ENCODE assay signal across 1 fruit fly cellular context in genomic region chr3R:11456539-11456938, dm6.
A peak's percentile ranks its signal among the peaks of the same experiment; 100 is the strongest.
TF ChIP-seq lines count a peak whose summit lies in the region.

No protein-coding gene starts in this region.

TF ChIP-seq in whole organism, prepupa, 60 proteins besides CTCF, POLR2A, EP300 and RAD21 (continued from another document):
- no peak for TF ChIP-seq Lpt (GFP tag; optimal IDR thresholded peaks at IDR 0.05; lab: Kevin White, UChicago)
- no peak for TF ChIP-seq CG4318 (GFP tag; optimal IDR thresholded peaks at IDR 0.05; lab: Kevin White, UChicago)
- no peak for TF ChIP-seq fd85E (GFP tag; optimal IDR thresholded peaks at IDR 0.05; lab: Kevin White, UChicago)
- no peak for TF ChIP-seq Sox15 (GFP tag; optimal IDR thresholded peaks at IDR 0.05; lab: Kevin White, UChicago)
- TF ChIP-seq CG6792 (GFP tag; optimal IDR thresholded peaks at IDR 0.05; lab: Kevin White, UChicago) = peak; percentile 21
- no peak for TF ChIP-seq lz (GFP tag; optimal IDR thresholded peaks at IDR 0.05; lab: Kevin White, UChicago)
- no peak for TF ChIP-seq Sox14 (GFP tag; optimal IDR thresholded peaks at IDR 0.05; lab: Kevin White, UChicago)
- TF ChIP-seq achi (GFP tag; optimal IDR thresholded peaks at IDR 0.05; lab: Kevin White, UChicago) = no peak
- no peak for TF ChIP-seq cyc (GFP tag; optimal IDR thresholded peaks at IDR 0.05; lab: Kevin White, UChicago)
- TF ChIP-seq eg (GFP tag; IDR thresholded peaks at IDR 0.05; lab: Robert Waterston, UW) = no peak
- peak; percentile 17 for TF ChIP-seq CG32006 (GFP tag; optimal IDR thresholded peaks at IDR 0.05; lab: Kevin White, UChicago)
- TF ChIP-seq Eip75B (GFP tag; optimal IDR thresholded peaks at IDR 0.05; lab: Kevin White, UChicago) = no peak
- no peak for TF ChIP-seq OdsH (GFP tag; optimal IDR thresholded peaks at IDR 0.05; lab: Kevin White, UChicago)
- no peak for TF ChIP-seq salr (GFP tag; optimal IDR thresholded peaks at IDR 0.05; lab: Kevin White, UChicago)
- no peak for TF ChIP-seq Hr39 (GFP tag; optimal IDR thresholded peaks at IDR 0.05; lab: Kevin White, UChicago)
- TF ChIP-seq topi (GFP tag; optimal IDR thresholded peaks at IDR 0.05; lab: Kevin White, UChicago) = no peak
- peak; percentile 12 for TF ChIP-seq pdm3 (GFP tag; optimal IDR thresholded peaks at IDR 0.05; lab: Kevin White, UChicago)
- TF ChIP-seq Eip93F (GFP tag; optimal IDR thresholded peaks at IDR 0.05; lab: Kevin White, UChicago) = no peak
- TF ChIP-seq Ets21C (GFP tag; optimal IDR thresholded peaks at IDR 0.05; lab: Kevin White, UChicago) = no peak
- peak; percentile 11 for TF ChIP-seq Smox (GFP tag; optimal IDR thresholded peaks at IDR 0.05; lab: Kevin White, UChicago)
- TF ChIP-seq CG6276 (GFP tag; optimal IDR thresholded peaks at IDR 0.05; lab: Kevin White, UChicago) = no peak
- peak; percentile 5 to 46 for TF ChIP-seq ss (GFP tag; optimal IDR thresholded peaks at IDR 0.05; lab: Kevin White, UChicago)
- TF ChIP-seq CG8632 (GFP tag; optimal IDR thresholded peaks at IDR 0.05; lab: Kevin White, UChicago) = peak; percentile 33
- peak; percentile 7 for TF ChIP-seq acj6 (GFP tag; optimal IDR thresholded peaks at IDR 0.05; lab: Kevin White, UChicago)
- peak; percentile 15 for TF ChIP-seq CG16779 (tag; optimal IDR thresholded peaks at IDR 0.05; lab: Kevin White, UChicago)
- no peak for TF ChIP-seq CG7368 (GFP tag; optimal IDR thresholded peaks at IDR 0.05; lab: Kevin White, UChicago)
- TF ChIP-seq CG15336 (GFP tag; IDR thresholded peaks at IDR 0.05; lab: Robert Waterston, UW) = no peak
- TF ChIP-seq CG31627 (GFP tag; optimal IDR thresholded peaks at IDR 0.05; lab: Kevin White, UChicago) = no peak
- no peak for TF ChIP-seq Gug (GFP tag; IDR thresholded peaks at IDR 0.05; lab: Robert Waterston, UW)
- peak; percentile 35 for TF ChIP-seq Met (GFP tag; optimal IDR thresholded peaks at IDR 0.05; lab: Kevin White, UChicago)
